Worm (Caenorhabditis elegans) whole organism, L1 larva: ENCODE results near the gene ZK721.3.

Experiments
- ceh-82 ChIP-seq, 3 experiments: fragments of 150-350 bp in 1 of 3; sonication (generic microtip) in 2 of 3; optimal IDR thresholded peaks; 2 replicates each; lab custom pipeline; 2014 to 2017; ENCODE audit warnings: missing biosample characterization in 3 of 3, missing genetic modification characterization in 3 of 3
- lin-15B ChIP-seq: fragments of 150-350 bp; sonication (generic microtip); optimal IDR thresholded peaks from 3 replicates; lab custom pipeline; 2014; ENCODE audit warnings: missing biosample characterization, missing genetic modification characterization
- nhr-11 ChIP-seq: fragments of 150-350 bp; optimal IDR thresholded peaks from 2 replicates; lab custom pipeline; 2014; ENCODE audit warnings: missing biosample characterization, missing genetic modification characterization
- nhr-19 ChIP-seq: fragments of 200-800 bp; sonication (Bioruptor generic); conservative IDR thresholded peaks from 2 replicates; pipeline ENCODE4 v1.3.6; 2022; ENCODE audit warnings: missing genetic modification characterization, missing compliant biosample characterization
- nhr-237 ChIP-seq: fragments of 150-350 bp; optimal IDR thresholded peaks from 2 replicates; lab custom pipeline; 2014; ENCODE audit warnings: missing biosample characterization, missing genetic modification characterization
- nhr-28 ChIP-seq: fragments of 150-350 bp; optimal IDR thresholded peaks from 2 replicates; lab custom pipeline; 2014; ENCODE audit warnings: missing biosample characterization, missing genetic modification characterization
- rnt-1 ChIP-seq: sonication (generic microtip); optimal IDR thresholded peaks from 2 replicates; lab custom pipeline; 2016; ENCODE audit warnings: mild to moderate bottlenecking, missing genetic modification characterization, moderate library complexity, missing compliant biosample characterization
- snu-23 ChIP-seq: sonication (generic microtip); optimal IDR thresholded peaks from 2 replicates; lab custom pipeline; 2016; ENCODE audit warnings: missing genetic modification characterization, missing compliant biosample characterization
- sox-4 ChIP-seq: sonication (generic microtip); optimal IDR thresholded peaks from 2 replicates; lab custom pipeline; 2016; ENCODE audit warnings: missing genetic modification characterization, missing compliant biosample characterization
- sup-37 ChIP-seq: fragments of 200-800 bp; sonication (Bioruptor generic); optimal IDR thresholded peaks from 2 replicates; lab custom pipeline; 2018; ENCODE audit warnings: mild to moderate bottlenecking, missing genetic modification characterization, missing compliant biosample characterization
- tbx-2 ChIP-seq: sonication (generic microtip); optimal IDR thresholded peaks from 2 replicates; lab custom pipeline; 2016; ENCODE audit warnings: missing genetic modification characterization, missing compliant biosample characterization
- unc-62 ChIP-seq: fragments of 150-350 bp; optimal IDR thresholded peaks from 2 replicates; lab custom pipeline; 2014; ENCODE audit warnings: missing biosample characterization, missing genetic modification reagents, missing genetic modification characterization

ce11 chrX:8739373-8739772, 45.0 kb upstream of the ZK721.3 start, which contains the start of gene M02D8.2:
- TF ChIP-seq rnt-1 (tag; lab: Kevin White, UChicago) (no peak), unc-62 (GFP tag; lab: Kevin White, UChicago) (no peak), nhr-11 (tag; lab: Kevin White, UChicago) (no peak), tbx-2 (tag; lab: Kevin White, UChicago) (no peak), snu-23 (GFP tag; lab: Kevin White, UChicago) (no peak), nhr-237 (no peak), sup-37 (GFP tag; lab: Kevin White, UChicago) (no peak), nhr-19 (no peak), sox-4 (tag; lab: Kevin White, UChicago) (no peak), lin-15B (tag; lab: Kevin White, UChicago) (no peak), ceh-82 (tag; optimal IDR thresholded peaks at IDR 0.05; lab: Kevin White, UChicago) (no peak), nhr-28 (tag; lab: Kevin White, UChicago) (no peak)
